Worm (Caenorhabditis elegans): ENCODE data around the gene ZC416.2.

Gene ZC416.2

DNA sequence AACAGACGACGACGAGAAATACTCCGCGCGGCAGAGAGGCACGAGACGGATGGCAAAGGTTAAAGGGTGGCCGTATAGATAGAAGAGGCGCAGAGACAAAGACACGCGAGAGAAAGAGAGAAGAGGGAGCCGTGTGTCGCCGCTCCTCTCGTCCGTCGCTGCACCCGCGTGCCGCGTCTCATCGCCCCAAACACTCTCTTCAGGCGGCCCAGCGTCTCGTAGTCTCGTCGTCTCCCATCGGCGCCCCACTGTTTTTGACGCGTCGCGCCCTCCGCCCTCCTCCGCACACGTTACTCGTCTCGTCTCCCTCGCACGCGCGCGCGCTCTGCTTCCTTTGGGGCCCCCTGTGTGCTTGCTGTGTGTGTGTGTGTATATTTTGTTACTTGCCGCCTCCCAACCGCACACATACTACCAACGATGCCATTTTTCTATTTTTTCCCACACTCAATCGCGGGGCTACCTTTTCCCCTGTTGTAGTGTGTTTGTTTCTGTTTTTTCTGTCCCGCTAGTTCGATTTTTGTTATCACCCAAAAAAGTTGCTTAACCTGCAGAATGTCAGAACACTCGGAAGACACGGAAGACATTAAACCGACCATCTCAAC is 3.2 kb downstream of the ZC416.2 start, which contains the start of gene madf-9:
Gene madf-9, plus strand, starts transcription at position 552 of the 602 bp plus-strand sequence.
- TF ChIP-seq fos-1 (tag; optimal IDR thresholded peaks at IDR 0.05), result no peak
- TF ChIP-seq mdl-1 (tag; optimal IDR thresholded peaks at IDR 0.05), result peak; percentile 65
- TF ChIP-seq lsy-12 (tag; optimal IDR thresholded peaks at IDR 0.05), result peak; percentile 66
- TF ChIP-seq fkh-10 (GFP tag; optimal IDR thresholded peaks at IDR 0.05), result no peak
- no peak for TF ChIP-seq ceh-82 (tag; optimal IDR thresholded peaks at IDR 0.05)
- no peak for TF ChIP-seq ztf-4 (tag; optimal IDR thresholded peaks at IDR 0.05)
- TF ChIP-seq ama-1 (optimal IDR thresholded peaks at IDR 0.05), result no peak
- TF ChIP-seq fkh-2 (tag; optimal IDR thresholded peaks at IDR 0.05), result no peak
- TF ChIP-seq nhr-67 (tag; optimal IDR thresholded peaks at IDR 0.05), result no peak
- TF ChIP-seq tbx-2 (tag; optimal IDR thresholded peaks at IDR 0.05), result peak; percentile 58
- no peak for TF ChIP-seq egl-27 (tag; optimal IDR thresholded peaks at IDR 0.05)
- no peak for TF ChIP-seq unc-62 (GFP tag; optimal IDR thresholded peaks at IDR 0.05)
- TF ChIP-seq sea-2 (GFP tag; optimal IDR thresholded peaks at IDR 0.05), result no peak
- TF ChIP-seq nhr-237 (tag; optimal IDR thresholded peaks at IDR 0.05), result no peak
- TF ChIP-seq skn-1 (tag; optimal IDR thresholded peaks at IDR 0.05), result no peak
- TF ChIP-seq zag-1 (tag; optimal IDR thresholded peaks at IDR 0.05), result no peak
- no peak for TF ChIP-seq elt-1 (tag; optimal IDR thresholded peaks at IDR 0.05)
- TF ChIP-seq lin-39 (tag; optimal IDR thresholded peaks at IDR 0.05), result peak; percentile 64
- TF ChIP-seq nhr-43 (tag; optimal IDR thresholded peaks at IDR 0.05; ENCODE audit: poor library complexity, severe bottlenecking), result peak; percentile 73
- TF ChIP-seq nhr-77 (tag; optimal IDR thresholded peaks at IDR 0.05), result no peak
- TF ChIP-seq pqm-1 (tag; optimal IDR thresholded peaks at IDR 0.05), result no peak
- TF ChIP-seq eor-1 (tag; optimal IDR thresholded peaks at IDR 0.05), result no peak
- TF ChIP-seq lin-15B (tag; optimal IDR thresholded peaks at IDR 0.05), result peak; percentile 16
- TF ChIP-seq daf-12 (tag; optimal IDR thresholded peaks at IDR 0.05), result no peak
- no peak for TF ChIP-seq elt-3 (tag; optimal IDR thresholded peaks at IDR 0.05)
- no peak for TF ChIP-seq nhr-28 (tag; optimal IDR thresholded peaks at IDR 0.05)
- TF ChIP-seq ceh-28 (tag; optimal IDR thresholded peaks at IDR 0.05), result no peak
- no peak for TF ChIP-seq unc-39 (tag; optimal IDR thresholded peaks at IDR 0.05)
- TF ChIP-seq R02D3.7 (tag; optimal IDR thresholded peaks at IDR 0.05), result peak; percentile 2
- no peak for TF ChIP-seq ceh-16 (tag; optimal IDR thresholded peaks at IDR 0.05)
- peak; percentile 68 for TF ChIP-seq snpc-4 (tag; optimal IDR thresholded peaks at IDR 0.05)
- TF ChIP-seq nhr-11 (tag; optimal IDR thresholded peaks at IDR 0.05), result no peak
- TF ChIP-seq hmg-11 (tag; optimal IDR thresholded peaks at IDR 0.05), result peak; percentile 99
- TF ChIP-seq ztf-11 (tag; optimal IDR thresholded peaks at IDR 0.05), result no peak
- TF ChIP-seq jun-1 (tag; optimal IDR thresholded peaks at IDR 0.05), result peak; percentile 56
- TF ChIP-seq mml-1 (tag; optimal IDR thresholded peaks at IDR 0.05), result no peak
- TF ChIP-seq egl-5 (tag; optimal IDR thresholded peaks at IDR 0.05), result no peak
- TF ChIP-seq ZK546.5 (tag; optimal IDR thresholded peaks at IDR 0.05), result no peak
- TF ChIP-seq ceh-9 (tag; optimal IDR thresholded peaks at IDR 0.05), result no peak
- TF ChIP-seq aly-2 (tag; optimal IDR thresholded peaks at IDR 0.05), result no peak
- peak; percentile 28 for TF ChIP-seq nhr-23 (tag; optimal IDR thresholded peaks at IDR 0.05)
- TF ChIP-seq nhr-12 (tag; optimal IDR thresholded peaks at IDR 0.05), result no peak
- peak; percentile 79 for TF ChIP-seq nfya-1 (tag; optimal IDR thresholded peaks at IDR 0.05; ENCODE audit: insufficient read depth)
- TF ChIP-seq elt-2 (tag; optimal IDR thresholded peaks at IDR 0.05), result peak; percentile 43
- TF ChIP-seq nhr-76 (tag; optimal IDR thresholded peaks at IDR 0.05), result no peak
- peak; percentile 49 for TF ChIP-seq pha-4 (tag; optimal IDR thresholded peaks at IDR 0.05)
- TF ChIP-seq nhr-25 (tag; optimal IDR thresholded peaks at IDR 0.05), result peak; percentile 35

Data from whole organism, L3 larva.